Worm (Caenorhabditis elegans) whole organism, L3 larva: Measurements from ENCODE around the gene try-5.

Source experiments
- R02D3.7 ChIP-seq: fragments of 150-350 bp; optimal IDR thresholded peaks from 2 replicates; lab custom pipeline; 2014; ENCODE audit warnings: missing biosample characterization, missing genetic modification characterization
- aly-2 ChIP-seq: fragments of 150-350 bp; optimal IDR thresholded peaks from 2 replicates; lab custom pipeline; 2014; ENCODE audit warnings: missing biosample characterization, missing genetic modification characterization
- ama-1 ChIP-seq: fragments of 150-350 bp; optimal IDR thresholded peaks from 2 replicates; lab custom pipeline; 2018
- ceh-28 ChIP-seq: fragments of 150-350 bp; optimal IDR thresholded peaks from 2 replicates; lab custom pipeline; 2014; ENCODE audit warnings: missing biosample characterization, missing genetic modification reagents, missing genetic modification characterization
- ceh-82 ChIP-seq: fragments of 150-350 bp; optimal IDR thresholded peaks from 2 replicates; lab custom pipeline; 2014; ENCODE audit warnings: missing biosample characterization, missing genetic modification characterization
- ceh-9 ChIP-seq: sonication (generic microtip); optimal IDR thresholded peaks from 2 replicates; lab custom pipeline; 2018; ENCODE audit warnings: missing biosample characterization, missing genetic modification characterization
- daf-12 ChIP-seq: fragments of 150-350 bp; optimal IDR thresholded peaks from 2 replicates; lab custom pipeline; 2014; ENCODE audit warnings: missing biosample characterization, missing genetic modification reagents, missing genetic modification characterization
- egl-5 ChIP-seq: fragments of 150-350 bp; optimal IDR thresholded peaks from 2 replicates; lab custom pipeline; 2017; ENCODE audit warnings: missing biosample characterization, missing genetic modification reagents, missing genetic modification characterization, inconsistent platforms
- elt-1 ChIP-seq: fragments of 150-350 bp; optimal IDR thresholded peaks from 2 replicates; lab custom pipeline; 2014; ENCODE audit warnings: missing biosample characterization, missing genetic modification characterization
- elt-2 ChIP-seq: sonication (generic microtip); optimal IDR thresholded peaks from 2 replicates; lab custom pipeline; 2016; ENCODE audit warnings: missing genetic modification reagents, mild to moderate bottlenecking, missing genetic modification characterization, missing compliant biosample characterization
- elt-3 ChIP-seq, 3 experiments: fragments of 150-350 bp in 1 of 3; sonication (generic microtip) in 2 of 3; optimal IDR thresholded peaks; 2 replicates in 2 of 3; 4 replicates in 1 of 3; lab custom pipeline; 2014 to 2017; ENCODE audit warnings: missing biosample characterization in 3 of 3, missing genetic modification characterization in 3 of 3
- fkh-10 ChIP-seq: sonication (generic microtip); optimal IDR thresholded peaks from 2 replicates; lab custom pipeline; 2017; ENCODE audit warnings: missing biosample characterization, missing genetic modification reagents, missing genetic modification characterization
- fos-1 ChIP-seq: fragments of 150-350 bp; optimal IDR thresholded peaks from 2 replicates; lab custom pipeline; 2014; ENCODE audit warnings: missing biosample characterization, missing genetic modification characterization
- hmg-11 ChIP-seq: sonication (generic microtip); optimal IDR thresholded peaks from 2 replicates; lab custom pipeline; 2016; ENCODE audit warnings: missing genetic modification characterization, missing compliant biosample characterization
- jun-1 ChIP-seq: fragments of 150-350 bp; optimal IDR thresholded peaks from 2 replicates; lab custom pipeline; 2014; ENCODE audit warnings: missing biosample characterization, missing genetic modification reagents, missing genetic modification characterization
- lin-15B ChIP-seq: fragments of 150-350 bp; optimal IDR thresholded peaks from 2 replicates; lab custom pipeline; 2014; ENCODE audit warnings: missing biosample characterization, missing genetic modification characterization
- lin-39 ChIP-seq: fragments of 150-350 bp; optimal IDR thresholded peaks from 2 replicates; lab custom pipeline; 2018; ENCODE audit warnings: missing biosample characterization, missing genetic modification reagents, missing genetic modification characterization
- lsy-12 ChIP-seq: sonication (generic microtip); optimal IDR thresholded peaks from 2 replicates; lab custom pipeline; 2016; ENCODE audit warnings: mild to moderate bottlenecking, missing genetic modification characterization, missing compliant biosample characterization
- mdl-1 ChIP-seq: fragments of 150-350 bp; optimal IDR thresholded peaks from 2 replicates; lab custom pipeline; 2014; ENCODE audit warnings: missing biosample characterization, missing genetic modification characterization
- nfya-1 ChIP-seq: sonication (generic microtip); optimal IDR thresholded peaks from 2 replicates; lab custom pipeline; 2017; ENCODE audit warnings: missing genetic modification characterization, mild to moderate bottlenecking, missing compliant biosample characterization, antibody characterized with exemption, moderate library complexity; ENCODE audit not compliant: insufficient read depth
- nhr-11 ChIP-seq: fragments of 150-350 bp; optimal IDR thresholded peaks from 2 replicates; lab custom pipeline; 2014; ENCODE audit warnings: missing biosample characterization, missing genetic modification characterization
- nhr-12 ChIP-seq: fragments of 150-350 bp; optimal IDR thresholded peaks from 2 replicates; lab custom pipeline; 2014; ENCODE audit warnings: missing biosample characterization, missing genetic modification characterization
- nhr-23 ChIP-seq: fragments of 150-350 bp; optimal IDR thresholded peaks from 2 replicates; lab custom pipeline; 2014; ENCODE audit warnings: missing biosample characterization, missing genetic modification reagents, missing genetic modification characterization
- nhr-237 ChIP-seq: fragments of 150-350 bp; optimal IDR thresholded peaks from 2 replicates; lab custom pipeline; 2014; ENCODE audit warnings: missing biosample characterization, missing genetic modification characterization
- nhr-25 ChIP-seq: sonication (generic microtip); optimal IDR thresholded peaks from 2 replicates; lab custom pipeline; 2017; ENCODE audit warnings: missing biosample characterization, missing genetic modification characterization
- nhr-28 ChIP-seq: fragments of 150-350 bp; optimal IDR thresholded peaks from 2 replicates; lab custom pipeline; 2014; ENCODE audit warnings: missing biosample characterization, missing genetic modification characterization
- nhr-43 ChIP-seq: sonication (generic microtip); optimal IDR thresholded peaks from 2 replicates; lab custom pipeline; 2016; ENCODE audit warnings: mild to moderate bottlenecking, missing genetic modification characterization, missing compliant biosample characterization; ENCODE audit not compliant: poor library complexity, severe bottlenecking
- nhr-76 ChIP-seq: fragments of 150-350 bp; sonication (generic microtip); optimal IDR thresholded peaks from 5 replicates; lab custom pipeline; 2014; ENCODE audit warnings: missing biosample characterization, missing genetic modification characterization
- nhr-77 ChIP-seq: fragments of 150-350 bp; optimal IDR thresholded peaks from 2 replicates; lab custom pipeline; 2014; ENCODE audit warnings: missing biosample characterization, missing genetic modification characterization
- pha-4 ChIP-seq: fragments of 150-350 bp; optimal IDR thresholded peaks from 2 replicates; lab custom pipeline; 2014; ENCODE audit warnings: missing biosample characterization, missing genetic modification reagents, missing genetic modification characterization
- pqm-1 ChIP-seq: fragments of 150-350 bp; optimal IDR thresholded peaks from 2 replicates; lab custom pipeline; 2017; ENCODE audit warnings: missing biosample characterization, missing genetic modification characterization, inconsistent platforms
- sea-2 ChIP-seq: fragments of 150-350 bp; sonication (generic microtip); optimal IDR thresholded peaks from 4 replicates; lab custom pipeline; 2014; ENCODE audit warnings: missing biosample characterization, missing genetic modification reagents, missing genetic modification characterization
- skn-1 ChIP-seq: fragments of 150-350 bp; optimal IDR thresholded peaks from 2 replicates; lab custom pipeline; 2014; ENCODE audit warnings: missing biosample characterization, missing genetic modification characterization
- snpc-4 ChIP-seq: fragments of 150-350 bp; optimal IDR thresholded peaks from 2 replicates; lab custom pipeline; 2014; ENCODE audit warnings: missing biosample characterization, missing genetic modification characterization
- tbx-2 ChIP-seq: sonication (generic microtip); optimal IDR thresholded peaks from 2 replicates; lab custom pipeline; 2016; ENCODE audit warnings: mild to moderate bottlenecking, missing genetic modification characterization, missing compliant biosample characterization
- unc-39 ChIP-seq: sonication (generic microtip); optimal IDR thresholded peaks from 4 replicates; lab custom pipeline; 2017; ENCODE audit warnings: missing biosample characterization, missing genetic modification characterization
- unc-62 ChIP-seq: fragments of 150-350 bp; sonication (generic microtip); optimal IDR thresholded peaks from 4 replicates; lab custom pipeline; 2014; ENCODE audit warnings: missing biosample characterization, missing genetic modification reagents, missing genetic modification characterization
- zag-1 ChIP-seq: fragments of 150-350 bp; optimal IDR thresholded peaks from 2 replicates; lab custom pipeline; 2014; ENCODE audit warnings: missing biosample characterization, missing genetic modification characterization
- ztf-11 ChIP-seq: fragments of 150-350 bp; optimal IDR thresholded peaks from 2 replicates; lab custom pipeline; 2014; ENCODE audit warnings: missing biosample characterization, missing genetic modification characterization
- ztf-4 ChIP-seq: fragments of 150-350 bp; optimal IDR thresholded peaks from 2 replicates; lab custom pipeline; 2014; ENCODE audit warnings: missing biosample characterization, missing genetic modification characterization

try-5 gene

DNA sequence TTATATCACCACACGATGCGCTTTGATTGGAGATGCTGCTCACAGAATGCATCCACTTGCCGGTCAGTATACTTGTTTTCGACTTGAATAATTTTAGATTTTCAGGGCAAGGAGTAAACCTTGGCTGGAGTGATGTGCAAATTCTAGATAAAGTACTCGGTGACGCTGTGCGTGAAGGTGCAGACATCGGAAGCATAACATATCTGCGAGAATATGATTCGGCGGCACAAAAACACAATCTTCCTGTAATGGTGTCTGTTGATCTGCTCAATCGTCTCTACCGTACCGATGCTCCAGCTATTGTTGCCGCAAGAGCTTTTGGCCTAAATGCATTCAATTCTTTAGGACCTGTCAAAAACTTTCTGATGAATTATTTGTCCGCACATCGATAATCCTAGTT lies 8.4 kb upstream of the try-5 start:
- TF ChIP-seq lsy-12 (peak; percentile 78), jun-1 (tag; lab: Kevin White, UChicago) (no peak), nhr-77 (no peak), tbx-2 (tag; lab: Kevin White, UChicago) (no peak), fos-1 (tag; lab: Kevin White, UChicago) (no peak), nhr-23 (peak; percentile 49), elt-2 (tag; lab: Kevin White, UChicago) (peak; percentile 43), nfya-1 (no peak), lin-39 (tag; lab: Kevin White, UChicago) (no peak), nhr-43 (tag; lab: Kevin White, UChicago) (peak; percentile 75), lin-15B (no peak), nhr-25 (tag; lab: Kevin White, UChicago) (peak; percentile 45), nhr-237 (tag; lab: Kevin White, UChicago) (no peak), ama-1 (lab: Kevin White, UChicago) (peak; percentile 99)

ce11 chrV:9340318-9340717 lies 6.5 kb upstream of the try-5 start:
- TF ChIP-seq lsy-12 = no peak
- peak; percentile 28 for TF ChIP-seq nhr-43 (tag; lab: Kevin White, UChicago)
- peak; percentile 47 for TF ChIP-seq nhr-25 (tag; lab: Kevin White, UChicago)
- peak; percentile 3 for TF ChIP-seq elt-2 (tag; lab: Kevin White, UChicago)
- TF ChIP-seq, all 47 proteins: peak for 3

DNA sequence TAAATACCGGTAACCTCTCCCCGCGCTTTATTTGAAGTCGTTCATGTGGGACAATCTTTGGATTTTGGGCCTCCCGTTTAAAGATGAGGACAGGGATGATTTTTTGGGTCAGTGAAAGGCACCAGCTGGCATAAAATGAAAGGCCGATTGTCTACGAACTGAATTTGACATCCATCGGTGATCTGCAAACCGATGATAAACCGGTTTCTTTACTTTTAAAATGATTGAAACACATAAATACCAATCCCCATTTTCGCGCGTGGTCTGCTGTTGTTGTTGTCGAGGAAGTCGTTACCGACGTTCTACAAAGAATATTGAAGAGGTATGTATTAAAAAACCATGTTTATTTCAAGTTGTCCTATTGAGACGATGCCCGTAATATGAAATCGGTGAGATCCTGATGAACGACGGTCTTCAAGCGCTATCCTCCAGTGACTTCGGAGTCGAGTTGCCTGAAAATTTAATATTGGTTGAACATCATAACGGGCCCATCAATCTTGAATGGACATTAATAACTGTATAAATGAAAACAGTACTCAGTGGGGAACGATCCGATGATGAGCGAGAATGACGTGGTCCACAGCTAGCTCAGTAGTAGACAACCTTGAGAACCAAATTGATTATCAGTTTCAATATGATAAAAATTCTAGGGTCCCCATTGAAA lies 3.7 kb upstream of the try-5 start:
- TF ChIP-seq lin-39 (tag; lab: Kevin White, UChicago) (peak; percentile 34), pha-4 (tag; lab: Kevin White, UChicago) (peak; percentile 17), aly-2 (tag; lab: Kevin White, UChicago) (no peak), ama-1 (lab: Kevin White, UChicago) (peak; percentile 42), nhr-43 (tag; lab: Kevin White, UChicago) (peak; percentile 25)

ce11 chrV:9343629-9344624 lies 2.9 kb upstream of the try-5 start, which contains the start of gene tos-1:
Gene tos-1, minus strand, starts transcription at chrV:9344203.
- TF ChIP-seq elt-2 (tag; lab: Kevin White, UChicago) (peak; percentile 93), mdl-1 (peak; percentile 97), ceh-28 (tag; lab: Kevin White, UChicago) (peak; percentile 95), nhr-25 (tag; lab: Kevin White, UChicago) (peak; percentile 99), elt-3 (tag; optimal IDR thresholded peaks at IDR 0.05; lab: Kevin White, UChicago) (peak; percentile 22 to 95 (median 91)), egl-5 (tag; lab: Kevin White, UChicago) (peak; percentile 96), skn-1 (tag; lab: Kevin White, UChicago) (peak; percentile 93), fos-1 (tag; lab: Kevin White, UChicago) (peak; percentile 92), lsy-12 (peak; percentile 99), unc-39 (no peak), fkh-10 (GFP tag; lab: Kevin White, UChicago) (peak; percentile 96), nhr-11 (tag; lab: Kevin White, UChicago) (peak; percentile 97), nhr-76 (peak; percentile 76), nhr-28 (tag; lab: Kevin White, UChicago) (peak; percentile 73), nhr-77 (peak; percentile 62), lin-39 (tag; lab: Kevin White, UChicago) (peak; percentile 90), pqm-1 (peak; percentile 76), nhr-12 (tag; lab: Kevin White, UChicago) (no peak), ztf-4 (tag; lab: Kevin White, UChicago) (peak; percentile 86), ceh-82 (tag; lab: Kevin White, UChicago) (peak; percentile 91), nfya-1 (peak; percentile 90), ztf-11 (tag; lab: Kevin White, UChicago) (peak; percentile 7), pha-4 (tag; lab: Kevin White, UChicago) (peak; percentile 98), nhr-237 (tag; lab: Kevin White, UChicago) (no peak), ama-1 (lab: Kevin White, UChicago) (peak; percentile 100), sea-2 (GFP tag; lab: Kevin White, UChicago) (peak; percentile 90), daf-12 (tag; lab: Kevin White, UChicago) (peak; percentile 60), unc-62 (GFP tag; lab: Kevin White, UChicago) (peak; percentile 73), nhr-23 (peak; percentile 97), aly-2 (tag; lab: Kevin White, UChicago) (no peak), tbx-2 (tag; lab: Kevin White, UChicago) (peak; percentile 94), zag-1 (peak; percentile 64), R02D3.7 (tag; lab: Kevin White, UChicago) (peak; percentile 93), ceh-9 (tag; lab: Kevin White, UChicago) (no peak), snpc-4 (tag; lab: Kevin White, UChicago) (peak; percentile 53), hmg-11 (peak; percentile 75), elt-1 (tag; lab: Kevin White, UChicago) (peak; percentile 43), nhr-43 (tag; lab: Kevin White, UChicago) (peak; percentile 93)
